Worm (Caenorhabditis elegans): ENCODE results near the gene F10E7.9.

Gene F10E7.9

ce11 chrII:7103111-7103510 is 6.7 kb downstream of the F10E7.9 start (continued):
- TF ChIP-seq B0261.1 (tag; optimal IDR thresholded peaks at IDR 0.05): no peak

ce11 chrII:7102288-7102687 is 7.6 kb downstream of the F10E7.9 start:
- TF ChIP-seq F55B11.4 (tag; optimal IDR thresholded peaks at IDR 0.05; ENCODE audit: borderline replicate concordance, insufficient read depth): no peak
- peak; percentile 30 for TF ChIP-seq nhr-80 (tag; optimal IDR thresholded peaks at IDR 0.05)

- TF ChIP-seq dpl-1 (GFP tag; optimal IDR thresholded peaks at IDR 0.05): no peak
- no peak for TF ChIP-seq lin-35 (GFP tag; optimal IDR thresholded peaks at IDR 0.05)
- TF ChIP-seq Y79H2A.3 (GFP tag; conservative IDR thresholded peaks at IDR 0.05): no peak
- TF ChIP-seq nhr-80 (tag; optimal IDR thresholded peaks at IDR 0.05): no peak
- TF ChIP-seq mcd-1 (GFP tag; IDR thresholded peaks at IDR 0.05): 0 out of 2 replicates have a peak, but pooled peaks have one; percentile 32
- TF ChIP-seq ama-1 (optimal IDR thresholded peaks at IDR 0.05): peak; percentile 78
- no peak for TF ChIP-seq ama-1 (GFP tag; optimal IDR thresholded peaks at IDR 0.05)
- TF ChIP-seq xnd-1 (tag; optimal IDR thresholded peaks at IDR 0.05): peak; percentile 10
- TF ChIP-seq nhr-120 (GFP tag; IDR thresholded peaks at IDR 0.05): no peak
- peak in 1 of 2 experiments; percentile 26 for TF ChIP-seq let-607 (tag; optimal IDR thresholded peaks at IDR 0.05)
- TF ChIP-seq madf-10 (tag; optimal IDR thresholded peaks at IDR 0.05): peak; percentile 3
- no peak for TF ChIP-seq egl-18 (GFP tag; IDR thresholded peaks at IDR 0.05)
- TF ChIP-seq Y53G8AR.9 (GFP tag; conservative IDR thresholded peaks at IDR 0.05): peak; percentile 88
- TF ChIP-seq snpc-1.3 (tag; optimal IDR thresholded peaks at IDR 0.05; ENCODE audit: insufficient read depth): no peak
- TF ChIP-seq dox-1 (GFP tag; IDR thresholded peaks at IDR 0.05): peak; percentile 34; the same call in 1 of the 2 replicates
- TF ChIP-seq Y56A3A.18 (GFP tag; IDR thresholded peaks at IDR 0.05): peak; percentile 78; the same call in 1 of the 2 replicates
- no peak for TF ChIP-seq nhr-90 (tag; optimal IDR thresholded peaks at IDR 0.05)
- TF ChIP-seq hlh-12 (tag; optimal IDR thresholded peaks at IDR 0.05): no peak
- peak; percentile 19 for TF ChIP-seq zim-3 (tag; optimal IDR thresholded peaks at IDR 0.05)
- TF ChIP-seq chd-7 (tag; optimal IDR thresholded peaks at IDR 0.05): peak; percentile 69
- no peak for TF ChIP-seq hrde-1 (tag; optimal IDR thresholded peaks at IDR 0.05; ENCODE audit: borderline replicate concordance)
- peak; percentile 69 for TF ChIP-seq fkh-3 (tag; optimal IDR thresholded peaks at IDR 0.05)
- TF ChIP-seq hmg-1.2 (GFP tag; IDR thresholded peaks at IDR 0.05): peak; percentile 14; the same call in 1 of the 2 replicates
- no peak for TF ChIP-seq Y95B8A.8 (GFP tag; IDR thresholded peaks at IDR 0.05)
- peak; percentile 71 for TF ChIP-seq repo-1 (tag; optimal IDR thresholded peaks at IDR 0.05)
- no peak for TF ChIP-seq F37B4.10 (GFP tag; IDR thresholded peaks at IDR 0.05)
- no peak for TF ChIP-seq F10E7.11 (tag; optimal IDR thresholded peaks at IDR 0.05)
- TF ChIP-seq nfyb-1 (GFP tag; IDR thresholded peaks at IDR 0.05): peak; percentile 51; the same call in 1 of the 2 replicates
- TF ChIP-seq bed-1 (GFP tag; IDR thresholded peaks at IDR 0.05): 0 out of 2 replicates have a peak, but pooled peaks have one; percentile 42
- TF ChIP-seq lsl-1 (GFP tag; optimal IDR thresholded peaks at IDR 0.05): no peak
- TF ChIP-seq K11D2.4 (GFP tag; IDR thresholded peaks at IDR 0.05): 0 out of 2 replicates have a peak, but pooled peaks have one; percentile 21
- TF ChIP-seq lin-26 (GFP tag; IDR thresholded peaks at IDR 0.05): no peak
- no peak for TF ChIP-seq attf-3 (GFP tag; conservative IDR thresholded peaks at IDR 0.05)
- TF ChIP-seq mel-28 (tag; optimal IDR thresholded peaks at IDR 0.05; ENCODE audit: borderline replicate concordance): no peak
- TF ChIP-seq madf-6 (GFP tag; IDR thresholded peaks at IDR 0.05): peak; percentile 25; the same call in 1 of the 2 replicates
Observed at ce11 chrII:7100838-7101237, 9.0 kb downstream of the F10E7.9 start, which contains the start of gene mmaa-1. Gene mmaa-1 (minus strand): TSS chrII:7101165.

Data from whole organism, young adult.